Fruit fly (Drosophila melanogaster) whole organism, pupa: Measurements from ENCODE around the gene Gnmt.

Source experiments
- CG10348 ChIP-seq: fragments of 200-800 bp; sonication (Bioruptor generic); IDR thresholded peaks from 2 replicates; pipeline ENCODE4 v1.3.6; 2022; ENCODE audit warnings: missing biosample characterization, missing genetic modification characterization
- CG12605 ChIP-seq: fragments of 200-800 bp; sonication (Bioruptor generic); IDR thresholded peaks from 2 replicates; pipeline ENCODE4 v1.3.6; 2022; ENCODE audit warnings: missing biosample characterization, missing genetic modification characterization
- CG13204 ChIP-seq: fragments of 200-800 bp; sonication (Bioruptor generic); optimal IDR thresholded peaks from 2 replicates; lab custom pipeline; 2018; ENCODE audit warnings: missing biosample characterization, mild to moderate bottlenecking, missing genetic modification characterization, moderate library complexity
- CG14655 ChIP-seq: fragments of 200-800 bp; sonication (Bioruptor generic); optimal IDR thresholded peaks from 3 replicates; lab custom pipeline; 2017; ENCODE audit warnings: mild to moderate bottlenecking, missing biosample characterization, missing genetic modification reagents, missing genetic modification characterization
- CG32121 ChIP-seq: fragments of 200-800 bp; sonication (Bioruptor generic); IDR thresholded peaks from 2 replicates; pipeline ENCODE4 v1.3.6; 2022; ENCODE audit warnings: missing biosample characterization, missing genetic modification characterization
- CG34367 ChIP-seq: fragments of 200-800 bp; sonication (Bioruptor generic); optimal IDR thresholded peaks from 2 replicates; lab custom pipeline; 2018; ENCODE audit warnings: missing biosample characterization, mild to moderate bottlenecking, missing genetic modification characterization
- CG4496 ChIP-seq: fragments of 200-800 bp; sonication (Bioruptor generic); IDR thresholded peaks from 3 replicates; pipeline ENCODE4 v1.3.6; 2022; ENCODE audit warnings: missing biosample characterization, missing genetic modification characterization
- CG8159 ChIP-seq: fragments of 200-800 bp; sonication (Bioruptor generic); optimal IDR thresholded peaks from 3 replicates; lab custom pipeline; 2018; ENCODE audit warnings: missing biosample characterization, mild to moderate bottlenecking, missing genetic modification characterization, moderate library complexity
- CG8301 ChIP-seq: fragments of 200-800 bp; sonication (Bioruptor generic); optimal IDR thresholded peaks from 2 replicates; lab custom pipeline; 2018; ENCODE audit warnings: missing biosample characterization, mild to moderate bottlenecking, missing genetic modification characterization
- CG9948 ChIP-seq: fragments of 200-800 bp; sonication (Bioruptor generic); optimal IDR thresholded peaks from 2 replicates; lab custom pipeline; 2018; ENCODE audit warnings: missing biosample characterization, mild to moderate bottlenecking, missing genetic modification characterization, moderate library complexity
- D1 ChIP-seq: fragments of 200-800 bp; sonication (Bioruptor generic); optimal IDR thresholded peaks from 2 replicates; lab custom pipeline; 2018; ENCODE audit warnings: missing biosample characterization, mild to moderate bottlenecking, missing genetic modification characterization, moderate library complexity
- EcR ChIP-seq: fragments of 200-800 bp; sonication (Bioruptor generic); optimal IDR thresholded peaks from 3 replicates; lab custom pipeline; 2019; ENCODE audit warnings: missing biosample characterization, missing genetic modification characterization, mild to moderate bottlenecking, moderate library complexity, missing genetic modification reagents
- Ets98B ChIP-seq: fragments of 200-800 bp; sonication (Bioruptor generic); IDR thresholded peaks from 2 replicates; pipeline ENCODE4 v1.3.6; 2022; ENCODE audit warnings: missing biosample characterization, missing genetic modification characterization
- Pif1A ChIP-seq: fragments of 200-800 bp; sonication (Bioruptor generic); optimal IDR thresholded peaks from 3 replicates; lab custom pipeline; 2016; ENCODE audit warnings: missing biosample characterization, missing genetic modification characterization
- Pif1B ChIP-seq: fragments of 200-800 bp; sonication (Bioruptor generic); optimal IDR thresholded peaks from 3 replicates; lab custom pipeline; 2016; ENCODE audit warnings: missing biosample characterization, missing genetic modification characterization
- Snoo ChIP-seq: fragments of 200-800 bp; sonication (Bioruptor generic); optimal IDR thresholded peaks from 3 replicates; lab custom pipeline; 2017; ENCODE audit warnings: missing biosample characterization, mild to moderate bottlenecking, missing genetic modification characterization, inconsistent platforms
- fd96Ca ChIP-seq: fragments of 200-800 bp; sonication (Bioruptor generic); IDR thresholded peaks from 3 replicates; pipeline ENCODE4 v1.3.6; 2022; ENCODE audit warnings: missing biosample characterization, missing genetic modification characterization
- gl ChIP-seq: fragments of 200-800 bp; sonication (Bioruptor generic); optimal IDR thresholded peaks from 2 replicates; lab custom pipeline; 2018; ENCODE audit warnings: missing biosample characterization, mild to moderate bottlenecking, missing genetic modification characterization
- rn ChIP-seq: fragments of 200-800 bp; sonication (Bioruptor generic); IDR thresholded peaks from 2 replicates; pipeline ENCODE4 v1.3.6; 2022; ENCODE audit warnings: missing biosample characterization, missing genetic modification characterization

Gnmt gene

dm6 chr3R:12666206-12666834 is 8.1 kb upstream of the Gnmt start:
- no peak for TF ChIP-seq CG4496 (GFP tag; lab: Robert Waterston, UW)
- TF ChIP-seq CG13204 (GFP tag; lab: Kevin White, UChicago): no peak

- TF ChIP-seq EcR (GFP tag; lab: Kevin White, UChicago): no peak
- TF ChIP-seq CG12605 (GFP tag; lab: Robert Waterston, UW): no peak
- no peak for TF ChIP-seq gl (tag; lab: Kevin White, UChicago)
- no peak for TF ChIP-seq Pif1B
Observed at dm6 chr3R:12676160-12676559, 1.8 kb downstream of the Gnmt start, which contains the start of gene CG43630. Gene CG43630, minus strand, starts transcription at chr3R:12676260.

dm6 chr3R:12678850-12679249 is 4.4 kb downstream of the Gnmt start, which contains the start of gene mbo:
Gene mbo, minus strand, starts transcription at chr3R:12679052.
- TF ChIP-seq Pif1A (GFP tag; lab: Kevin White, UChicago): no peak
- no peak for TF ChIP-seq Pif1B
- TF ChIP-seq CG34367 (tag; lab: Kevin White, UChicago): no peak
- TF ChIP-seq rn (GFP tag; lab: Robert Waterston, UW): no peak
- TF ChIP-seq D1 (tag; lab: Kevin White, UChicago): no peak
- TF ChIP-seq gl (tag; lab: Kevin White, UChicago): no peak
- TF ChIP-seq Snoo (tag; lab: Kevin White, UChicago): no peak
- TF ChIP-seq CG14655 (GFP tag; lab: Kevin White, UChicago): no peak
- TF ChIP-seq, all 21 proteins: peak for 0

- TF ChIP-seq rn (GFP tag; lab: Robert Waterston, UW) (no peak), EcR (GFP tag; lab: Kevin White, UChicago) (no peak), CG12605 (GFP tag; lab: Robert Waterston, UW) (no peak), CG8159 (tag; lab: Kevin White, UChicago) (no peak)
Observed at dm6 chr3R:12681275-12681674, 6.9 kb downstream of the Gnmt start, which contains the start of gene Cyp313a4. Gene Cyp313a4, minus strand, starts transcription at chr3R:12681375.

- TF ChIP-seq EcR (GFP tag; lab: Kevin White, UChicago) (no peak), Snoo (tag; lab: Kevin White, UChicago) (no peak), CG34367 (tag; lab: Kevin White, UChicago) (no peak), Ets98B (GFP tag; lab: Robert Waterston, UW) (no peak), CG12605 (GFP tag; lab: Robert Waterston, UW) (no peak), CG9948 (no peak), Pif1B (no peak)
Observed at dm6 chr3R:12685290-12685689, 10.9 kb downstream of the Gnmt start.

dm6 chr3R:12688116-12688515 is 13.7 kb downstream of the Gnmt start:
- TF ChIP-seq CG9948: no peak
- TF ChIP-seq CG32121 (GFP tag; lab: Robert Waterston, UW): no peak
- TF ChIP-seq CG8301 (tag; lab: Kevin White, UChicago): no peak
- TF ChIP-seq Ets98B (GFP tag; lab: Robert Waterston, UW): no peak
- no peak for TF ChIP-seq CG34367 (tag; lab: Kevin White, UChicago)
- no peak for TF ChIP-seq CG12605 (GFP tag; lab: Robert Waterston, UW)
- TF ChIP-seq Snoo (tag; lab: Kevin White, UChicago): no peak
- no peak for TF ChIP-seq rn (GFP tag; lab: Robert Waterston, UW)
- no peak for TF ChIP-seq fd96Ca (GFP tag; lab: Robert Waterston, UW)
- TF ChIP-seq CG8159 (tag; lab: Kevin White, UChicago): no peak
- TF ChIP-seq, all 21 proteins: peak for 0

dm6 chr3R:12688672-12689417 is 14.4 kb downstream of the Gnmt start, which contains the start of gene kar:
Gene kar, minus strand, starts transcription at chr3R:12689367.
- no peak for TF ChIP-seq D1 (tag; lab: Kevin White, UChicago)
- no peak for TF ChIP-seq Snoo (tag; lab: Kevin White, UChicago)
- TF ChIP-seq CG10348: no peak
- TF ChIP-seq CG8301 (tag; lab: Kevin White, UChicago): no peak
- TF ChIP-seq CG32121 (GFP tag; lab: Robert Waterston, UW): no peak
- no peak for TF ChIP-seq gl (tag; lab: Kevin White, UChicago)
